Worm (Caenorhabditis elegans): ENCODE measurements around the gene D2096.10.

D2096.10 gene

ce11 chrIV:8379278-8379677 lies 9.8 kb downstream of the D2096.10 start, which contains the start of gene nap-1:
nap-1 (minus strand) TSS chrIV:8379319.
- TF ChIP-seq rcor-1 (GFP tag; IDR thresholded peaks at IDR 0.05) (peak; percentile 51; the same call in 1 of the 2 replicates), attf-6 (GFP tag; IDR thresholded peaks at IDR 0.05) (no peak), ceh-27 (GFP tag; optimal IDR thresholded peaks at IDR 0.05) (peak; percentile 55), sptf-2 (GFP tag; optimal IDR thresholded peaks at IDR 0.05) (no peak), F22D6.2 (tag; optimal IDR thresholded peaks at IDR 0.05) (no peak), cebp-1 (GFP tag; IDR thresholded peaks at IDR 0.05) (peak; percentile 63; the same call in 1 of the 2 replicates), cebp-1 (tag; optimal IDR thresholded peaks at IDR 0.05) (peak; percentile 75), dpl-1 (GFP tag; optimal IDR thresholded peaks at IDR 0.05) (peak; percentile 6), madf-6 (GFP tag; IDR thresholded peaks at IDR 0.05) (peak; percentile 50; the same call in 1 of the 2 replicates), ztf-26 (tag; optimal IDR thresholded peaks at IDR 0.05) (no peak), hmg-1.2 (GFP tag; IDR thresholded peaks at IDR 0.05) (peak; percentile 34; the same call in 1 of the 2 replicates), xnd-1 (tag; optimal IDR thresholded peaks at IDR 0.05) (no peak), F57C9.4 (tag; optimal IDR thresholded peaks at IDR 0.05) (no peak), tlf-1 (GFP tag; optimal IDR thresholded peaks at IDR 0.05) (no peak), ztf-18 (tag; optimal IDR thresholded peaks at IDR 0.05) (no peak), nhr-80 (tag; optimal IDR thresholded peaks at IDR 0.05) (peak; percentile 58), lsl-1 (GFP tag; optimal IDR thresholded peaks at IDR 0.05) (peak; percentile 28), aptf-2 (GFP tag; conservative IDR thresholded peaks at IDR 0.05) (no peak), repo-1 (tag; optimal IDR thresholded peaks at IDR 0.05) (no peak), pbrm-1 (GFP tag; IDR thresholded peaks at IDR 0.05) (peak; percentile 27; the same call in 1 of the 2 replicates), let-526 (GFP tag; IDR thresholded peaks at IDR 0.05) (no peak), tbp1 (GFP tag; optimal IDR thresholded peaks at IDR 0.05) (peak; percentile 55), snpc-1.3 (tag; optimal IDR thresholded peaks at IDR 0.05; ENCODE audit: insufficient read depth) (peak; percentile 6), F33H1.4 (GFP tag; IDR thresholded peaks at IDR 0.05) (peak; percentile 92), akir-1 (GFP tag; optimal IDR thresholded peaks at IDR 0.05) (no peak), bed-2 (GFP tag; IDR thresholded peaks at IDR 0.05) (no peak), nfya-1 (tag; optimal IDR thresholded peaks at IDR 0.05; ENCODE audit: borderline replicate concordance, insufficient read depth) (no peak), hrde-1 (tag; optimal IDR thresholded peaks at IDR 0.05; ENCODE audit: borderline replicate concordance) (no peak), ets-4 (GFP tag; optimal IDR thresholded peaks at IDR 0.05) (no peak), K12H6.12 (tag; optimal IDR thresholded peaks at IDR 0.05) (no peak), attf-5 (GFP tag; optimal IDR thresholded peaks at IDR 0.05) (peak; percentile 75), B0035.1 (tag; optimal IDR thresholded peaks at IDR 0.05) (no peak), nfyb-1 (GFP tag; IDR thresholded peaks at IDR 0.05) (0 out of 2 replicates have a peak, but pooled peaks have one; percentile 49), sdz-38 (tag; optimal IDR thresholded peaks at IDR 0.05) (no peak), B0336.3 (GFP tag; IDR thresholded peaks at IDR 0.05) (no peak), lin-40 (tag; optimal IDR thresholded peaks at IDR 0.05) (peak; percentile 37), T26A5.8 (tag; optimal IDR thresholded peaks at IDR 0.05) (no peak), snpc-4 (GFP tag; optimal IDR thresholded peaks at IDR 0.05) (no peak), snpc-4 (tag; optimal IDR thresholded peaks at IDR 0.05) (peak in 2 of 4 experiments; percentile 53 to 80), lin-54 (GFP tag; optimal IDR thresholded peaks at IDR 0.05) (peak; percentile 26), F23B12.7 (tag; optimal IDR thresholded peaks at IDR 0.05; ENCODE audit: insufficient read depth) (peak; percentile 40)

All from whole organism, young adult.